Fruit fly (Drosophila melanogaster) whole organism, wandering third instar larva: ENCODE data around the gene CG4972.

Experiments used
- Abd-B ChIP-seq: fragments of >200 bp; optimal IDR thresholded peaks from 2 replicates; lab custom pipeline; 2017; ENCODE audit warnings: missing biosample characterization, missing genetic modification characterization
- CG32264 ChIP-seq: fragments of 200-800 bp; sonication (Bioruptor generic); optimal IDR thresholded peaks from 2 replicates; lab custom pipeline; 2016; ENCODE audit warnings: missing biosample characterization, missing genetic modification characterization
- CG9705 ChIP-seq: fragments of 200-800 bp; sonication (Bioruptor generic); optimal IDR thresholded peaks from 2 replicates; lab custom pipeline; 2018; ENCODE audit warnings: missing biosample characterization, mild to moderate bottlenecking, missing genetic modification characterization
- CrebA ChIP-seq: fragments of 200-800 bp; sonication (Bioruptor generic); optimal IDR thresholded peaks from 2 replicates; lab custom pipeline; 2016; ENCODE audit warnings: missing biosample characterization, mild to moderate bottlenecking, missing genetic modification characterization, borderline replicate concordance
- Dfd ChIP-seq: fragments of >200 bp; optimal IDR thresholded peaks from 2 replicates; lab custom pipeline; 2017; ENCODE audit warnings: missing biosample characterization, missing genetic modification characterization
- Dif ChIP-seq: fragments of 200-275, 200-300 bp; sonication (Bioruptor generic); optimal IDR thresholded peaks from 2 replicates; lab custom pipeline; 2018; ENCODE audit warnings: missing biosample characterization, missing genetic modification characterization; ENCODE audit not compliant: partially characterized antibody
- GATAd ChIP-seq: sonication (Bioruptor generic); optimal IDR thresholded peaks from 2 replicates; lab custom pipeline; 2016; ENCODE audit warnings: missing biosample characterization, missing genetic modification characterization
- HLH106 ChIP-seq: fragments of 200-800 bp; optimal IDR thresholded peaks from 3 replicates; lab custom pipeline; 2019; ENCODE audit warnings: missing biosample characterization, mild to moderate bottlenecking, missing genetic modification characterization, moderate library complexity
- Hnf4 ChIP-seq: fragments of 200-800 bp; sonication (Bioruptor generic); optimal IDR thresholded peaks from 2 replicates; lab custom pipeline; 2016; ENCODE audit warnings: missing biosample characterization, mild to moderate bottlenecking, missing genetic modification characterization
- Hr78 ChIP-seq: fragments of >200 bp; optimal IDR thresholded peaks from 2 replicates; lab custom pipeline; 2017; ENCODE audit warnings: missing biosample characterization, missing genetic modification characterization
- Hr83 ChIP-seq: fragments of 200-300 bp; sonication (Bioruptor generic); optimal IDR thresholded peaks from 2 replicates; lab custom pipeline; 2016; ENCODE audit warnings: missing biosample characterization, mild to moderate bottlenecking, missing genetic modification characterization, moderate library complexity; ENCODE audit not compliant: poor library complexity, severe bottlenecking
- Jra ChIP-seq: sonication (Bioruptor generic); optimal IDR thresholded peaks from 2 replicates; lab custom pipeline; 2016; ENCODE audit warnings: missing biosample characterization, missing genetic modification characterization
- Mio ChIP-seq: sonication (Bioruptor generic); optimal IDR thresholded peaks from 2 replicates; lab custom pipeline; 2016; ENCODE audit warnings: missing biosample characterization, missing genetic modification characterization
- Myc ChIP-seq: fragments of >200 bp; optimal IDR thresholded peaks from 2 replicates; lab custom pipeline; 2017
- N ChIP-seq: fragments of >200 bp; optimal IDR thresholded peaks from 2 replicates; lab custom pipeline; 2018; ENCODE audit warnings: missing biosample characterization, missing external identifiers, missing genetic modification characterization
- OdsH ChIP-seq: fragments of 200-800 bp; sonication (Bioruptor generic); optimal IDR thresholded peaks from 2 replicates; lab custom pipeline; 2016; ENCODE audit warnings: missing biosample characterization, mild to moderate bottlenecking, missing genetic modification characterization
- Rel ChIP-seq, 2 experiments: fragments of 200-800 bp; sonication (Bioruptor generic) in 1 of 2; optimal IDR thresholded peaks; 2 replicates in 1 of 2; 3 replicates in 1 of 2; lab custom pipeline; 2016 to 2019; ENCODE audit warnings: mild to moderate bottlenecking in 2 of 2, missing biosample characterization in 2 of 2, missing genetic modification characterization in 2 of 2, moderate library complexity in 1 of 2
- Sp1 ChIP-seq: fragments of 200-800 bp; sonication (Bioruptor generic); optimal IDR thresholded peaks from 3 replicates; lab custom pipeline; 2019; ENCODE audit warnings: missing biosample characterization, mild to moderate bottlenecking, missing genetic modification characterization, moderate library complexity
- Vsx2 ChIP-seq: fragments of 200-300, 225-300 bp; sonication (Bioruptor generic); optimal IDR thresholded peaks from 2 replicates; lab custom pipeline; 2018; ENCODE audit warnings: missing biosample characterization, missing genetic modification characterization; ENCODE audit not compliant: partially characterized antibody
- br ChIP-seq: fragments of 200-800 bp; sonication (Bioruptor generic); optimal IDR thresholded peaks from 2 replicates; lab custom pipeline; 2016; ENCODE audit warnings: missing biosample characterization, missing genetic modification characterization
- brk ChIP-seq: fragments of 200-800 bp; sonication (Bioruptor generic); optimal IDR thresholded peaks from 2 replicates; lab custom pipeline; 2016; ENCODE audit warnings: missing biosample characterization, mild to moderate bottlenecking, missing genetic modification characterization
- dl ChIP-seq, 2 experiments: fragments of 175-275, 200-275 bp in 1 of 2; fragments of 200-275 bp in 1 of 2; sonication (Bioruptor generic); optimal IDR thresholded peaks; lab custom pipeline; 2018; ENCODE audit warnings: mild to moderate bottlenecking in 2 of 2, missing biosample characterization in 2 of 2, missing genetic modification characterization in 2 of 2, moderate library complexity in 2 of 2; ENCODE audit not compliant: partially characterized antibody in 2 of 2, insufficient read depth in 1 of 2
- dmrt93B ChIP-seq: fragments of 200-800 bp; sonication (Bioruptor generic); optimal IDR thresholded peaks from 2 replicates; lab custom pipeline; 2018; ENCODE audit warnings: missing biosample characterization, mild to moderate bottlenecking, missing genetic modification characterization
- dsf ChIP-seq: sonication (Bioruptor generic); optimal IDR thresholded peaks from 2 replicates; lab custom pipeline; 2016; ENCODE audit warnings: missing biosample characterization, missing genetic modification characterization, borderline replicate concordance
- ey ChIP-seq: fragments of 200-800 bp; sonication (Bioruptor generic); optimal IDR thresholded peaks from 2 replicates; lab custom pipeline; 2016; ENCODE audit warnings: missing biosample characterization, missing genetic modification characterization
- foxo ChIP-seq, 2 experiments: fragments of 200-800 bp; sonication (Bioruptor generic); optimal IDR thresholded peaks; 2 replicates in 1 of 2; 3 replicates in 1 of 2; lab custom pipeline; 2016 to 2017; ENCODE audit warnings: missing biosample characterization in 2 of 2, missing genetic modification characterization in 2 of 2
- fru ChIP-seq: fragments of 200-800 bp; sonication (Bioruptor generic); optimal IDR thresholded peaks from 3 replicates; lab custom pipeline; 2016; ENCODE audit warnings: missing biosample characterization, mild to moderate bottlenecking, missing genetic modification characterization
- h ChIP-seq: fragments of 200-800 bp; sonication (Bioruptor generic); optimal IDR thresholded peaks from 3 replicates; lab custom pipeline; 2016; ENCODE audit warnings: missing biosample characterization, mild to moderate bottlenecking, missing genetic modification characterization
- jim ChIP-seq: fragments of 175-275, 200-325 bp; sonication (Bioruptor generic); optimal IDR thresholded peaks from 2 replicates; lab custom pipeline; 2016; ENCODE audit warnings: missing biosample characterization, mild to moderate bottlenecking, missing genetic modification characterization
- lola ChIP-seq: fragments of >200 bp; optimal IDR thresholded peaks from 2 replicates; lab custom pipeline; 2017; ENCODE audit warnings: missing biosample characterization, missing genetic modification characterization
- pan ChIP-seq: fragments of >200 bp; optimal IDR thresholded peaks from 2 replicates; lab custom pipeline; 2017
- psq ChIP-seq: fragments of 200-800 bp; sonication (Bioruptor generic); optimal IDR thresholded peaks from 3 replicates; lab custom pipeline; 2017; ENCODE audit warnings: missing biosample characterization, mild to moderate bottlenecking, missing genetic modification characterization, moderate library complexity
- rgr ChIP-seq: fragments of 200-800 bp; sonication (Bioruptor generic); optimal IDR thresholded peaks from 3 replicates; lab custom pipeline; 2016; ENCODE audit warnings: missing biosample characterization, mild to moderate bottlenecking, missing genetic modification characterization
- sage ChIP-seq: fragments of 200-800 bp; sonication (Bioruptor generic); optimal IDR thresholded peaks from 2 replicates; lab custom pipeline; 2016; ENCODE audit warnings: missing biosample characterization, mild to moderate bottlenecking, missing genetic modification characterization
- sv ChIP-seq: fragments of 200-800 bp; sonication (Bioruptor generic); optimal IDR thresholded peaks from 3 replicates; lab custom pipeline; 2016; ENCODE audit warnings: missing biosample characterization, missing genetic modification characterization
- tai ChIP-seq: sonication (Bioruptor generic); optimal IDR thresholded peaks from 2 replicates; lab custom pipeline; 2016; ENCODE audit warnings: missing biosample characterization, missing genetic modification characterization
- usp ChIP-seq: fragments of >200 bp; optimal IDR thresholded peaks from 2 replicates; lab custom pipeline; 2017; ENCODE audit warnings: missing biosample characterization, missing genetic modification characterization
- woc ChIP-seq: sonication (Bioruptor generic); optimal IDR thresholded peaks from 2 replicates; lab custom pipeline; 2016; ENCODE audit warnings: missing biosample characterization, mild to moderate bottlenecking, missing genetic modification characterization

Gene CG4972

dm6 chr2L:10276436-10276835 is 38.2 kb upstream of the CG4972 start:
- no peak for TF ChIP-seq Abd-B (GFP tag; lab: Kevin White, UChicago)
- peak; percentile 18 for TF ChIP-seq psq (GFP tag; lab: Kevin White, UChicago)

dm6 chr2L:10276846-10277245 is 37.7 kb upstream of the CG4972 start:
- TF ChIP-seq usp (GFP tag; lab: Kevin White, UChicago) (no peak), N (GFP tag; lab: Kevin White, UChicago) (peak; percentile 9), h (GFP tag; lab: Kevin White, UChicago) (no peak), CG9705 (GFP tag; lab: Kevin White, UChicago) (no peak), br (GFP tag; lab: Kevin White, UChicago) (no peak), lola (no peak), CrebA (GFP tag; lab: Kevin White, UChicago) (no peak), Rel (GFP tag; optimal IDR thresholded peaks at IDR 0.05; lab: Kevin White, UChicago) (no peak), Rel (tag; optimal IDR thresholded peaks at IDR 0.05; lab: Kevin White, UChicago) (no peak), Hr78 (no peak), HLH106 (tag; lab: Kevin White, UChicago) (no peak), GATAd (GFP tag; lab: Kevin White, UChicago) (no peak), Sp1 (GFP tag; lab: Kevin White, UChicago) (no peak), tai (GFP tag; lab: Kevin White, UChicago) (peak; percentile 52), Mio (no peak), dl (GFP tag; optimal IDR thresholded peaks at IDR 0.05; lab: Kevin White, UChicago; ENCODE audit: insufficient read depth in 1 of 2, partially characterized antibody in 2 of 2) (no peak), Abd-B (GFP tag; lab: Kevin White, UChicago) (no peak), Dfd (GFP tag; lab: Kevin White, UChicago) (no peak), foxo (GFP tag; optimal IDR thresholded peaks at IDR 0.05; lab: Kevin White, UChicago) (peak; percentile 14 to 54), fru (GFP tag; lab: Kevin White, UChicago) (no peak), OdsH (GFP tag; lab: Kevin White, UChicago) (peak; percentile 60), jim (GFP tag; lab: Kevin White, UChicago) (no peak), sv (GFP tag; lab: Kevin White, UChicago) (no peak), CG32264 (GFP tag; lab: Kevin White, UChicago) (no peak), Hnf4 (peak; percentile 58), psq (GFP tag; lab: Kevin White, UChicago) (peak; percentile 33), Jra (GFP tag; lab: Kevin White, UChicago) (peak; percentile 40), brk (GFP tag; lab: Kevin White, UChicago) (no peak), dsf (GFP tag; lab: Kevin White, UChicago) (no peak), ey (peak; percentile 66), sage (GFP tag; lab: Kevin White, UChicago) (no peak), Vsx2 (GFP tag; lab: Kevin White, UChicago) (no peak), woc (GFP tag; lab: Kevin White, UChicago) (no peak), pan (lab: Kevin White, UChicago) (no peak), dmrt93B (GFP tag; lab: Kevin White, UChicago) (no peak), Myc (lab: Kevin White, UChicago) (no peak), Hr83 (no peak), Dif (GFP tag; lab: Kevin White, UChicago) (no peak), rgr (GFP tag; lab: Kevin White, UChicago) (no peak)
- TF ChIP-seq, all 38 proteins: peak for 8

- TF ChIP-seq dsf (GFP tag; lab: Kevin White, UChicago) = no peak
- no peak for TF ChIP-seq CG9705 (GFP tag; lab: Kevin White, UChicago)
- TF ChIP-seq jim (GFP tag; lab: Kevin White, UChicago) = no peak
- no peak for TF ChIP-seq psq (GFP tag; lab: Kevin White, UChicago)
- TF ChIP-seq sage (GFP tag; lab: Kevin White, UChicago) = no peak
- TF ChIP-seq OdsH (GFP tag; lab: Kevin White, UChicago) = no peak
- no peak for TF ChIP-seq GATAd (GFP tag; lab: Kevin White, UChicago)
- no peak for TF ChIP-seq Hnf4
- TF ChIP-seq Myc (lab: Kevin White, UChicago) = no peak
- no peak for TF ChIP-seq Mio
- no peak for TF ChIP-seq pan (lab: Kevin White, UChicago)
- TF ChIP-seq woc (GFP tag; lab: Kevin White, UChicago) = peak; percentile 27
- TF ChIP-seq ey = no peak
- no peak for TF ChIP-seq N (GFP tag; lab: Kevin White, UChicago)
- TF ChIP-seq tai (GFP tag; lab: Kevin White, UChicago) = no peak
- TF ChIP-seq Abd-B (GFP tag; lab: Kevin White, UChicago) = no peak
- no peak for TF ChIP-seq Hr78
- TF ChIP-seq Jra (GFP tag; lab: Kevin White, UChicago) = no peak
- TF ChIP-seq sv (GFP tag; lab: Kevin White, UChicago) = no peak
- no peak for TF ChIP-seq Sp1 (GFP tag; lab: Kevin White, UChicago)
- TF ChIP-seq brk (GFP tag; lab: Kevin White, UChicago) = peak; percentile 12
- TF ChIP-seq Hr83 = peak; percentile 74
- no peak for TF ChIP-seq Dfd (GFP tag; lab: Kevin White, UChicago)
Observed at dm6 chr2L:10277362-10277761, 37.2 kb upstream of the CG4972 start.
